Worm (Caenorhabditis elegans) whole organism, L2 larva: ENCODE results near the gene fbxa-56.

Source experiments
- blmp-1 ChIP-seq: sonication (generic microtip); optimal IDR thresholded peaks from 2 replicates; lab custom pipeline; 2017; ENCODE audit warnings: missing genetic modification characterization, mild to moderate bottlenecking, missing compliant biosample characterization, antibody characterized with exemption, moderate library complexity; ENCODE audit not compliant: insufficient read depth
- ceh-82 ChIP-seq: fragments of 150-350 bp; optimal IDR thresholded peaks from 2 replicates; lab custom pipeline; 2014; ENCODE audit warnings: missing biosample characterization, missing genetic modification characterization
- lsy-2 ChIP-seq, 2 experiments: fragments of 150-350 bp in 1 of 2; sonication (generic microtip) in 1 of 2; optimal IDR thresholded peaks; 2 replicates each; lab custom pipeline; 2014 to 2017; ENCODE audit warnings: missing biosample characterization in 2 of 2, missing genetic modification characterization in 2 of 2
- mdl-1 ChIP-seq, 2 experiments: fragments of 150-350 bp in 1 of 2; sonication (generic microtip) in 1 of 2; optimal IDR thresholded peaks; 2 replicates each; lab custom pipeline; 2017; ENCODE audit warnings: missing biosample characterization in 2 of 2, missing genetic modification characterization in 2 of 2
- peb-1 ChIP-seq: fragments of 150-350 bp; optimal IDR thresholded peaks from 2 replicates; lab custom pipeline; 2014; ENCODE audit warnings: missing biosample characterization, missing genetic modification characterization
- skn-1 ChIP-seq: sonication (generic microtip); optimal IDR thresholded peaks from 2 replicates; lab custom pipeline; 2017; ENCODE audit warnings: missing biosample characterization, missing genetic modification characterization
- unc-39 ChIP-seq: fragments of 150-350 bp; optimal IDR thresholded peaks from 2 replicates; lab custom pipeline; 2014; ENCODE audit warnings: missing biosample characterization, missing genetic modification characterization

DNA sequence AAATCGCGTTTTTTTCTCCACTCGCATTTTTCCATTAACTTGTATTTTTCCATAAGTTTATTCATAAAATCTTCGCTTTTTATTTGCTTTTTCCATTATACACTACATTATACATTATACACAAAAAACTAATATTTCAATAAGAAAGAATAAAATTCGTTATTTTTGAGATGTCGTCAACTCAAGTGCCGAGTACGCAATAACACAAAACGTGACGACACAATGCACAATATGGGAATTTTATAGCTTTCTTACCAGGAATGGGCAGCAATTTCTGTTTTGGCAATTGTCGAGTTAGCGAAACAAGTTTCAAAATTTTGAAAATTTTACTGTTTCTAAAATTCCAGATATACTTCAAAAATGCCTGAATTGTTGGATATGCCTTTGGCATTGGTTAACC is 14.3 kb upstream of the fbxa-56 start, which contains the start of gene fbxa-10:
- no peak for TF ChIP-seq skn-1 (tag; lab: Kevin White, UChicago)
- no peak for TF ChIP-seq ceh-82 (tag; lab: Kevin White, UChicago)
- no peak for TF ChIP-seq blmp-1 (tag; lab: Kevin White, UChicago)
- TF ChIP-seq unc-39 (tag; lab: Kevin White, UChicago): no peak
- no peak for TF ChIP-seq lsy-2 (tag; optimal IDR thresholded peaks at IDR 0.05; lab: Kevin White, UChicago)
- no peak for TF ChIP-seq mdl-1 (tag; optimal IDR thresholded peaks at IDR 0.05; lab: Kevin White, UChicago)
- no peak for TF ChIP-seq peb-1 (tag; lab: Kevin White, UChicago)
